Worm (Caenorhabditis elegans) whole organism, young adult: Measurements from ENCODE around the gene C01G10.17.
A peak's percentile ranks its signal among the peaks of the same experiment; 100 is the strongest.

Source experiments
- B0035.1 ChIP-seq: sonication (generic microtip); optimal IDR thresholded peaks from 2 replicates; lab custom pipeline; 2016; ENCODE audit warnings: missing genetic modification characterization, mild to moderate bottlenecking, missing compliant biosample characterization, missing genotype, missing genetic modification reagents
- B0336.3 ChIP-seq: fragments of 200-800 bp; sonication (Bioruptor generic); IDR thresholded peaks from 2 replicates; pipeline ENCODE4 v1.3.6; 2022; ENCODE audit warnings: missing genetic modification characterization, missing compliant biosample characterization
- F22D6.2 ChIP-seq: sonication (generic microtip); optimal IDR thresholded peaks from 2 replicates; lab custom pipeline; 2016; ENCODE audit warnings: mild to moderate bottlenecking, missing genetic modification characterization, missing compliant biosample characterization
- F37B4.10 ChIP-seq: fragments of 200-800 bp; sonication (Bioruptor generic); IDR thresholded peaks from 2 replicates; pipeline ENCODE4 v1.3.6; 2022; ENCODE audit warnings: missing genetic modification characterization, missing compliant biosample characterization
- F55B11.4 ChIP-seq: sonication (generic microtip); optimal IDR thresholded peaks from 2 replicates; lab custom pipeline; 2016; ENCODE audit warnings: missing compliant biosample characterization, missing genetic modification characterization, borderline replicate concordance; ENCODE audit not compliant: insufficient read depth
- K12H6.12 ChIP-seq: fragments of 200-800 bp; sonication (Bioruptor generic); optimal IDR thresholded peaks from 2 replicates; lab custom pipeline; 2018; ENCODE audit warnings: mild to moderate bottlenecking, missing genetic modification characterization, missing compliant biosample characterization
- akir-1 ChIP-seq: fragments of 200-800 bp; sonication (Bioruptor generic); optimal IDR thresholded peaks from 2 replicates; lab custom pipeline; 2018; ENCODE audit warnings: mild to moderate bottlenecking, missing genetic modification characterization, moderate library complexity, missing compliant biosample characterization
- atf-7 ChIP-seq: sonication (generic microtip); optimal IDR thresholded peaks from 2 replicates; lab custom pipeline; 2017; ENCODE audit warnings: mild to moderate bottlenecking, missing genetic modification characterization, missing compliant biosample characterization
- bed-1 ChIP-seq: fragments of 200-800 bp; sonication (Bioruptor generic); IDR thresholded peaks from 2 replicates; pipeline ENCODE4 v1.3.6; 2022; ENCODE audit warnings: missing genetic modification reagents, missing genetic modification characterization, missing compliant biosample characterization
- cebp-1 ChIP-seq, 2 experiments: fragments of 200-800 bp in 1 of 2; sonication (Bioruptor generic) in 1 of 2; sonication (generic microtip) in 1 of 2; IDR thresholded peaks in 1 of 2; optimal IDR thresholded peaks in 1 of 2; 2 replicates each; pipeline versions ENCODE4 v1.3.6 to Lab custom; 2017 to 2022; ENCODE audit warnings: missing compliant biosample characterization in 2 of 2, missing genetic modification characterization in 2 of 2, mild to moderate bottlenecking in 1 of 2, missing genetic modification reagents in 1 of 2, moderate library complexity in 1 of 2
- ceh-100 ChIP-seq: fragments of 200-800 bp; sonication (Bioruptor generic); IDR thresholded peaks from 2 replicates; pipeline ENCODE4 v1.3.6; 2022; ENCODE audit warnings: missing genetic modification reagents, missing genetic modification characterization, missing compliant biosample characterization
- chd-7 ChIP-seq: sonication (generic microtip); optimal IDR thresholded peaks from 2 replicates; lab custom pipeline; 2016; ENCODE audit warnings: mild to moderate bottlenecking, missing genetic modification characterization, moderate library complexity, missing compliant biosample characterization
- egl-44 ChIP-seq: fragments of 200-800 bp; sonication (Bioruptor generic); IDR thresholded peaks from 2 replicates; pipeline ENCODE4 v1.3.6; 2022; ENCODE audit warnings: missing genetic modification reagents, missing genetic modification characterization, missing compliant biosample characterization
- fkh-3 ChIP-seq: sonication (generic microtip); optimal IDR thresholded peaks from 2 replicates; lab custom pipeline; 2016; ENCODE audit warnings: mild to moderate bottlenecking, missing genetic modification characterization, missing compliant biosample characterization
- hmg-1.2 ChIP-seq: fragments of 200-800 bp; sonication (Bioruptor generic); IDR thresholded peaks from 2 replicates; pipeline ENCODE4 v1.3.6; 2022; ENCODE audit warnings: missing genetic modification reagents, missing genetic modification characterization, missing compliant biosample characterization
- hsf-1 ChIP-seq: fragments of 200-800 bp; sonication (Bioruptor generic); IDR thresholded peaks from 2 replicates; pipeline ENCODE4 v1.3.6; 2022; ENCODE audit warnings: missing genetic modification reagents, missing genetic modification characterization, missing compliant biosample characterization
- lin-26 ChIP-seq: fragments of 200-800 bp; sonication (Bioruptor generic); IDR thresholded peaks from 2 replicates; pipeline ENCODE4 v1.3.6; 2022; ENCODE audit warnings: missing genetic modification reagents, missing genetic modification characterization, missing compliant biosample characterization
- lin-40 ChIP-seq: sonication (generic microtip); optimal IDR thresholded peaks from 2 replicates; lab custom pipeline; 2016; ENCODE audit warnings: missing genetic modification characterization, mild to moderate bottlenecking, missing compliant biosample characterization, missing genotype, missing genetic modification reagents
- lin-54 ChIP-seq: fragments of 200-800 bp; sonication (Bioruptor generic); optimal IDR thresholded peaks from 2 replicates; lab custom pipeline; 2018; ENCODE audit warnings: mild to moderate bottlenecking, missing genetic modification characterization, missing compliant biosample characterization
- lsy-27 ChIP-seq: sonication (generic microtip); optimal IDR thresholded peaks from 2 replicates; lab custom pipeline; 2017; ENCODE audit warnings: missing genetic modification characterization, mild to moderate bottlenecking, missing compliant biosample characterization, antibody characterized with exemption, missing genotype, borderline replicate concordance; ENCODE audit not compliant: insufficient read depth
- madf-6 ChIP-seq: fragments of 200-800 bp; sonication (Bioruptor generic); IDR thresholded peaks from 2 replicates; pipeline ENCODE4 v1.3.6; 2022; ENCODE audit warnings: missing genetic modification reagents, missing genetic modification characterization, missing compliant biosample characterization
- mxl-1 ChIP-seq: sonication (generic microtip); optimal IDR thresholded peaks from 2 replicates; lab custom pipeline; 2016; ENCODE audit warnings: missing genetic modification characterization, missing compliant biosample characterization
- rec-8 ChIP-seq, 2 experiments: sonication (generic microtip); optimal IDR thresholded peaks; 2 replicates each; lab custom pipeline; 2016; ENCODE audit warnings: mild to moderate bottlenecking in 2 of 2, missing genetic modification characterization in 2 of 2, missing genetic modification reagents in 2 of 2, missing genotype in 2 of 2, missing biosample characterization in 1 of 2, missing compliant biosample characterization in 1 of 2, moderate library complexity in 1 of 2
- sea-2 ChIP-seq: fragments of 200-800 bp; sonication (Bioruptor generic); IDR thresholded peaks from 2 replicates; pipeline ENCODE4 v1.3.6; 2022; ENCODE audit warnings: missing genetic modification characterization, missing compliant biosample characterization
- sptf-2 ChIP-seq: fragments of 200-800 bp; sonication (Bioruptor generic); optimal IDR thresholded peaks from 2 replicates; lab custom pipeline; 2018; ENCODE audit warnings: mild to moderate bottlenecking, missing genetic modification characterization, missing compliant biosample characterization
- unc-130 ChIP-seq: sonication (generic microtip); optimal IDR thresholded peaks from 2 replicates; lab custom pipeline; 2016; ENCODE audit warnings: missing genetic modification reagents, missing genetic modification characterization, missing compliant biosample characterization
- xnd-1 ChIP-seq: sonication (generic microtip); optimal IDR thresholded peaks from 2 replicates; lab custom pipeline; 2016; ENCODE audit warnings: missing genotype, missing genetic modification reagents, missing genetic modification characterization, missing compliant biosample characterization
- ztf-18 ChIP-seq: sonication (generic microtip); optimal IDR thresholded peaks from 2 replicates; lab custom pipeline; 2016; ENCODE audit warnings: missing genotype, mild to moderate bottlenecking, missing genetic modification characterization, missing compliant biosample characterization
- ztf-3 ChIP-seq: fragments of 200-800 bp; sonication (Bioruptor generic); optimal IDR thresholded peaks from 2 replicates; lab custom pipeline; 2018; ENCODE audit warnings: mild to moderate bottlenecking, missing genetic modification characterization, missing compliant biosample characterization

The C01G10.17 gene

ce11 chrV:15052368-15052767 lies 38.2 kb upstream of the C01G10.17 start, which contains the start of the genes fbxa-82 and C25D7.5:
TSS of gene fbxa-82 (minus strand) at chrV:15052530.
TSS of gene C25D7.5 (plus strand) at chrV:15052650.
- TF ChIP-seq sptf-2 (GFP tag; lab: Kevin White, UChicago) (no peak), cebp-1 (GFP tag; IDR thresholded peaks at IDR 0.05; lab: Robert Waterston, UW) (0 out of 2 replicates have a peak, but pooled peaks have one; percentile 26), cebp-1 (tag; optimal IDR thresholded peaks at IDR 0.05; lab: Kevin White, UChicago) (no peak)

ce11 chrV:15054733-15055132 lies 35.8 kb upstream of the C01G10.17 start:
- TF ChIP-seq hmg-1.2 (no peak), ztf-3 (GFP tag; lab: Kevin White, UChicago) (no peak), rec-8 (tag; optimal IDR thresholded peaks at IDR 0.05; lab: Kevin White, UChicago) (no peak), ceh-100 (no peak), sea-2 (GFP tag; lab: Robert Waterston, UW) (no peak), F37B4.10 (no peak), xnd-1 (no peak), K12H6.12 (no peak), lin-54 (GFP tag; lab: Kevin White, UChicago) (no peak), ztf-18 (tag; lab: Kevin White, UChicago) (no peak), atf-7 (tag; lab: Kevin White, UChicago) (no peak), akir-1 (GFP tag; lab: Kevin White, UChicago) (no peak)
- TF ChIP-seq, all 124 proteins: peak for 0

- TF ChIP-seq fkh-3: no peak
- peak; percentile 7; the same call in 1 of the 2 replicates for TF ChIP-seq madf-6 (GFP tag; lab: Robert Waterston, UW)
These were observed 34.7 kb upstream of the C01G10.17 start, which contains the start of gene C25D7.16 for ce11 chrV:15055873-15056272. TSS of gene C25D7.16 (plus strand) at chrV:15056173.

ce11 chrV:15056346-15056839 lies 34.2 kb upstream of the C01G10.17 start:
- no peak for TF ChIP-seq mxl-1 (tag; lab: Kevin White, UChicago)
- peak; percentile 59 for TF ChIP-seq madf-6 (GFP tag; lab: Robert Waterston, UW)
- TF ChIP-seq B0336.3 (GFP tag; lab: Robert Waterston, UW): peak; percentile 61
- TF ChIP-seq lin-54 (GFP tag; lab: Kevin White, UChicago): peak; percentile 12
- TF ChIP-seq lin-26: peak; percentile 76
- no peak for TF ChIP-seq bed-1 (GFP tag; lab: Robert Waterston, UW)
- TF ChIP-seq unc-130 (GFP tag; lab: Kevin White, UChicago): no peak
- TF ChIP-seq chd-7: peak; percentile 25
- TF ChIP-seq F55B11.4 (tag; lab: Kevin White, UChicago): no peak
- TF ChIP-seq hsf-1 (GFP tag; lab: Robert Waterston, UW): 0 out of 2 replicates have a peak, but pooled peaks have one; percentile 53
- no peak for TF ChIP-seq xnd-1

ce11 chrV:15057724-15058123 lies 32.8 kb upstream of the C01G10.17 start:
- TF ChIP-seq lin-40 (tag; lab: Kevin White, UChicago): no peak
- TF ChIP-seq B0035.1 (tag; lab: Kevin White, UChicago): no peak
- TF ChIP-seq lsy-27 (tag; lab: Kevin White, UChicago): no peak
- no peak for TF ChIP-seq F22D6.2 (tag; lab: Kevin White, UChicago)
- TF ChIP-seq egl-44: no peak
- no peak for TF ChIP-seq sea-2 (GFP tag; lab: Robert Waterston, UW)
- TF ChIP-seq, all 124 proteins: peak for 0
